Fruit fly (Drosophila melanogaster) Kc167 (cell line): ENCODE measurements around the gene CG13603.
A peak's percentile ranks its signal among the peaks of the same experiment; 100 is the strongest.

Source experiments
- Myc ChIP-seq: fragments of >200 bp; optimal IDR thresholded peaks from 2 replicates; lab custom pipeline; 2017; ENCODE audit warnings: missing external identifiers
- Sin3A ChIP-seq: fragments of >200 bp; optimal IDR thresholded peaks from 2 replicates; lab custom pipeline; 2018; ENCODE audit warnings: missing external identifiers
- h ChIP-seq: fragments of >200 bp; optimal IDR thresholded peaks from 3 replicates; lab custom pipeline; 2018; ENCODE audit warnings: missing external identifiers
- insv ChIP-seq: fragments of >200 bp; optimal IDR thresholded peaks from 3 replicates; lab custom pipeline; 2018; ENCODE audit warnings: missing external identifiers
- psq ChIP-seq: fragments of >200 bp; optimal IDR thresholded peaks from 2 replicates; lab custom pipeline; 2017; ENCODE audit warnings: missing external identifiers
- ttk ChIP-seq: sonication (Bioruptor generic); optimal IDR thresholded peaks from 2 replicates; lab custom pipeline; 2017; ENCODE audit warnings: missing external identifiers

CG13603 gene

dm6 chr3R:23986479-23986930, at the start of gene CG13603, which contains the start of gene CG5902:
Gene CG13603 (minus strand): TSS chr3R:23986569.
Gene CG5902 (plus strand): TSS chr3R:23986642.
- TF ChIP-seq insv (lab: Kevin White, UChicago) = no peak
- no peak for TF ChIP-seq h (lab: Kevin White, UChicago)
- no peak for TF ChIP-seq Myc (lab: Kevin White, UChicago)
- TF ChIP-seq psq (lab: Kevin White, UChicago) = no peak
- TF ChIP-seq ttk = no peak
- TF ChIP-seq Sin3A (lab: Kevin White, UChicago) = no peak

- TF ChIP-seq ttk (no peak), Sin3A (lab: Kevin White, UChicago) (peak; percentile 68)
Observed at dm6 chr3R:24031825-24032523, 45.6 kb upstream of the CG13603 start, which contains the start of the genes KrT95D and Mettl3. Gene KrT95D (minus strand): TSS chr3R:24031827. Gene Mettl3 (plus strand): TSS chr3R:24032157.

- TF ChIP-seq h (lab: Kevin White, UChicago) (no peak), insv (lab: Kevin White, UChicago) (no peak), ttk (no peak), Myc (lab: Kevin White, UChicago) (no peak), psq (lab: Kevin White, UChicago) (no peak), Sin3A (lab: Kevin White, UChicago) (no peak)
Observed at dm6 chr3R:24031019-24031824, 44.9 kb upstream of the CG13603 start.

- no peak for TF ChIP-seq Sin3A (lab: Kevin White, UChicago)
- no peak for TF ChIP-seq Myc (lab: Kevin White, UChicago)
Observed at dm6 chr3R:24027222-24027621, 40.9 kb upstream of the CG13603 start.

- no peak for TF ChIP-seq ttk
- no peak for TF ChIP-seq psq (lab: Kevin White, UChicago)
- TF ChIP-seq Myc (lab: Kevin White, UChicago) = no peak
Observed at dm6 chr3R:24026503-24026902, 40.1 kb upstream of the CG13603 start.

dm6 chr3R:24025715-24026467, 39.5 kb upstream of the CG13603 start:
- TF ChIP-seq psq (lab: Kevin White, UChicago) = no peak
- no peak for TF ChIP-seq ttk
- TF ChIP-seq h (lab: Kevin White, UChicago) = no peak
- no peak for TF ChIP-seq Sin3A (lab: Kevin White, UChicago)
- no peak for TF ChIP-seq Myc (lab: Kevin White, UChicago)
- TF ChIP-seq insv (lab: Kevin White, UChicago) = no peak

- TF ChIP-seq ttk (peak; percentile 87), Myc (lab: Kevin White, UChicago) (no peak)
Observed at dm6 chr3R:24024688-24025087, 38.3 kb upstream of the CG13603 start.

- TF ChIP-seq h (lab: Kevin White, UChicago) (no peak), Myc (lab: Kevin White, UChicago) (no peak), insv (lab: Kevin White, UChicago) (no peak), psq (lab: Kevin White, UChicago) (no peak), Sin3A (lab: Kevin White, UChicago) (no peak), ttk (no peak)
Observed at dm6 chr3R:24024123-24024522, 37.8 kb upstream of the CG13603 start.

dm6 chr3R:24021895-24022294, 35.5 kb upstream of the CG13603 start:
- TF ChIP-seq psq (lab: Kevin White, UChicago) (no peak), Myc (lab: Kevin White, UChicago) (no peak), insv (lab: Kevin White, UChicago) (no peak), h (lab: Kevin White, UChicago) (no peak), Sin3A (lab: Kevin White, UChicago) (no peak), ttk (no peak)

dm6 chr3R:24017648-24018047, 31.3 kb upstream of the CG13603 start:
- TF ChIP-seq insv (lab: Kevin White, UChicago) (no peak), psq (lab: Kevin White, UChicago) (no peak), ttk (no peak), h (lab: Kevin White, UChicago) (no peak), Myc (lab: Kevin White, UChicago) (no peak), Sin3A (lab: Kevin White, UChicago) (no peak)

- TF ChIP-seq h (lab: Kevin White, UChicago) = no peak
- no peak for TF ChIP-seq ttk
- TF ChIP-seq psq (lab: Kevin White, UChicago) = no peak
- no peak for TF ChIP-seq insv (lab: Kevin White, UChicago)
- no peak for TF ChIP-seq Sin3A (lab: Kevin White, UChicago)
- TF ChIP-seq Myc (lab: Kevin White, UChicago) = no peak
Observed at dm6 chr3R:24015939-24016913, 29.9 kb upstream of the CG13603 start.
